Worm (Caenorhabditis elegans): ENCODE data around the gene Y62H9A.11.

Y62H9A.11 gene

ce11 chrX:11879871-11880270 lies 27.3 kb downstream of the Y62H9A.11 start, which contains the start of the genes Y62H9A.3 and Y62H9A.4:
Gene Y62H9A.3 (minus strand): TSS chrX:11879971.
Gene Y62H9A.4 (plus strand): TSS chrX:11880126.
- no peak for TF ChIP-seq pha-2 (tag; optimal IDR thresholded peaks at IDR 0.05)
- TF ChIP-seq ama-1 (optimal IDR thresholded peaks at IDR 0.05): no peak
- TF ChIP-seq dmd-4 (tag; optimal IDR thresholded peaks at IDR 0.05; ENCODE audit: borderline replicate concordance): no peak
- no peak for TF ChIP-seq sox-2 (GFP tag; IDR thresholded peaks at IDR 0.05)
- no peak for TF ChIP-seq K02D7.2 (tag; optimal IDR thresholded peaks at IDR 0.05)
- TF ChIP-seq elt-4 (tag; optimal IDR thresholded peaks at IDR 0.05): no peak
- TF ChIP-seq fax-1 (tag; optimal IDR thresholded peaks at IDR 0.05): no peak
- no peak for TF ChIP-seq syd-9 (tag; optimal IDR thresholded peaks at IDR 0.05)
- no peak for TF ChIP-seq Y22D7AL.16 (tag; optimal IDR thresholded peaks at IDR 0.05)
- TF ChIP-seq tbx-7 (tag; optimal IDR thresholded peaks at IDR 0.05): no peak
- TF ChIP-seq odd-2 (tag; optimal IDR thresholded peaks at IDR 0.05): no peak
- TF ChIP-seq npax-4 (tag; optimal IDR thresholded peaks at IDR 0.05): no peak
- TF ChIP-seq C38D4.7 (GFP tag; optimal IDR thresholded peaks at IDR 0.05): no peak
- no peak for TF ChIP-seq ceh-2 (tag; optimal IDR thresholded peaks at IDR 0.05)
- no peak for TF ChIP-seq fkh-6 (tag; optimal IDR thresholded peaks at IDR 0.05)
- no peak for TF ChIP-seq nfya-1 (tag; optimal IDR thresholded peaks at IDR 0.05)
- no peak for TF ChIP-seq ceh-31 (tag; optimal IDR thresholded peaks at IDR 0.05)
- no peak for TF ChIP-seq ceh-22 (tag; optimal IDR thresholded peaks at IDR 0.05)
- no peak for TF ChIP-seq ttx-3 (tag; optimal IDR thresholded peaks at IDR 0.05)

ce11 chrX:11878109-11878508 lies 29.1 kb downstream of the Y62H9A.11 start, which contains the start of gene Y62H9A.2:
Gene Y62H9A.2 (minus strand): TSS chrX:11878209.
- TF ChIP-seq elt-2 (tag; optimal IDR thresholded peaks at IDR 0.05) (no peak), nhr-11 (tag; optimal IDR thresholded peaks at IDR 0.05) (no peak)

- TF ChIP-seq hlh-15 (tag; optimal IDR thresholded peaks at IDR 0.05) (no peak), ets-4 (tag; optimal IDR thresholded peaks at IDR 0.05) (no peak), hlh-8 (tag; optimal IDR thresholded peaks at IDR 0.05) (no peak), fkh-10 (GFP tag; optimal IDR thresholded peaks at IDR 0.05) (no peak), elt-4 (tag; optimal IDR thresholded peaks at IDR 0.05) (no peak), unc-86 (tag; optimal IDR thresholded peaks at IDR 0.05) (no peak), ahr-1 (tag; optimal IDR thresholded peaks at IDR 0.05) (no peak), sox-2 (GFP tag; IDR thresholded peaks at IDR 0.05) (no peak), eyg-1 (tag; optimal IDR thresholded peaks at IDR 0.05) (no peak), ceh-19 (GFP tag; optimal IDR thresholded peaks at IDR 0.05) (no peak), syd-9 (tag; optimal IDR thresholded peaks at IDR 0.05) (no peak), npax-4 (tag; optimal IDR thresholded peaks at IDR 0.05) (no peak), hlh-13 (GFP tag; optimal IDR thresholded peaks at IDR 0.05) (no peak), ceh-24 (tag; optimal IDR thresholded peaks at IDR 0.05) (no peak), che-1 (tag; optimal IDR thresholded peaks at IDR 0.05) (no peak)
Measured at ce11 chrX:11875260-11875659, 31.9 kb downstream of the Y62H9A.11 start, which contains the start of gene Y62H9A.1. Gene Y62H9A.1 (plus strand): TSS chrX:11875541.

ce11 chrX:11872210-11872609 lies 35.0 kb downstream of the Y62H9A.11 start:
- TF ChIP-seq K09A11.1 (tag; optimal IDR thresholded peaks at IDR 0.05; ENCODE audit: insufficient read depth) (no peak), npax-4 (tag; optimal IDR thresholded peaks at IDR 0.05) (no peak), ceh-18 (tag; optimal IDR thresholded peaks at IDR 0.05) (no peak), ets-4 (tag; optimal IDR thresholded peaks at IDR 0.05) (no peak), pqm-1 (tag; optimal IDR thresholded peaks at IDR 0.05) (no peak), che-1 (tag; optimal IDR thresholded peaks at IDR 0.05) (no peak), hlh-6 (tag; optimal IDR thresholded peaks at IDR 0.05) (no peak), dve-1 (tag; optimal IDR thresholded peaks at IDR 0.05) (no peak), C38D4.7 (GFP tag; optimal IDR thresholded peaks at IDR 0.05) (no peak)
